Worm (Caenorhabditis elegans) whole organism, L4/young adult: ENCODE results near the gene Y49G5A.1.

Experiments used
- W03F9.2 ChIP-seq: fragments of 150-350 bp; optimal IDR thresholded peaks from 2 replicates; lab custom pipeline; 2014; ENCODE audit warnings: missing biosample characterization, missing genetic modification characterization
- dao-5 ChIP-seq: sonication (generic microtip); optimal IDR thresholded peaks from 2 replicates; lab custom pipeline; 2016; ENCODE audit warnings: missing genotype, missing genetic modification characterization, moderate library complexity, missing compliant biosample characterization

- no peak for TF ChIP-seq W03F9.2 (tag; lab: Kevin White, UChicago)
- no peak for TF ChIP-seq dao-5 (tag; lab: Kevin White, UChicago)
These were observed 24.2 kb downstream of the Y49G5A.1 start, which contains the start of gene cest-30 for ce11 chrV:5262999-5263398.
